Worm (Caenorhabditis elegans) whole organism, L3 larva: Measurements from ENCODE around the gene ceh-31.

Experiments used
- aly-2 ChIP-seq: fragments of 150-350 bp; optimal IDR thresholded peaks from 2 replicates; lab custom pipeline; 2014; ENCODE audit warnings: missing biosample characterization, missing genetic modification characterization
- ama-1 ChIP-seq: fragments of 150-350 bp; optimal IDR thresholded peaks from 2 replicates; lab custom pipeline; 2018
- ceh-28 ChIP-seq: fragments of 150-350 bp; optimal IDR thresholded peaks from 2 replicates; lab custom pipeline; 2014; ENCODE audit warnings: missing biosample characterization, missing genetic modification reagents, missing genetic modification characterization

ce11 chrX:3059299-3059698 lies 10.9 kb downstream of the ceh-31 start, which contains the start of gene rsef-1:
- no peak for TF ChIP-seq aly-2
- TF ChIP-seq ceh-28 = no peak
- no peak for TF ChIP-seq ama-1
